Worm (Caenorhabditis elegans): ENCODE measurements around the gene sre-9.

- TF ChIP-seq ceh-82 (tag; optimal IDR thresholded peaks at IDR 0.05) = no peak
- no peak for TF ChIP-seq sma-9 (GFP tag; optimal IDR thresholded peaks at IDR 0.05)
- no peak for TF ChIP-seq sma-9 (tag; optimal IDR thresholded peaks at IDR 0.05)
- no peak for TF ChIP-seq F13H6.1 (tag; optimal IDR thresholded peaks at IDR 0.05)
- TF ChIP-seq snpc-4 (tag; optimal IDR thresholded peaks at IDR 0.05) = no peak
- TF ChIP-seq unc-62 (GFP tag; optimal IDR thresholded peaks at IDR 0.05) = no peak
- TF ChIP-seq nhr-77 (tag; optimal IDR thresholded peaks at IDR 0.05) = no peak
- no peak for TF ChIP-seq alr-1 (tag; optimal IDR thresholded peaks at IDR 0.05)
- no peak for TF ChIP-seq elt-3 (tag; optimal IDR thresholded peaks at IDR 0.05)
- no peak for TF ChIP-seq nhr-21 (tag; optimal IDR thresholded peaks at IDR 0.05)
- no peak for TF ChIP-seq nhr-11 (tag; optimal IDR thresholded peaks at IDR 0.05)
- TF ChIP-seq egl-27 (tag; optimal IDR thresholded peaks at IDR 0.05) = no peak
- TF ChIP-seq blmp-1 (tag; optimal IDR thresholded peaks at IDR 0.05; ENCODE audit: insufficient read depth) = no peak
Observed at ce11 chrV:3919289-3919688, 24.5 kb downstream of the sre-9 start, which contains the start of gene srx-66.

All from whole organism, L2 larva.